Fruit fly (Drosophila melanogaster): ENCODE measurements around the gene Keap1.

Gene Keap1

dm6 chr3R:17078961-17079858 is 535 bp downstream of the Keap1 start (continued):
- TF ChIP-seq chinmo (GFP tag; IDR thresholded peaks at IDR 0.05; ENCODE audit: partially characterized antibody) (0 out of 4 replicates have a peak, but pooled peaks have one; percentile 56), bsh (GFP tag; optimal IDR thresholded peaks at IDR 0.05) (peak in 1 of 2 experiments; percentile 37), CG10147 (GFP tag; optimal IDR thresholded peaks at IDR 0.05) (no peak), C15 (GFP tag; IDR thresholded peaks at IDR 0.05) (no peak), Neu2 (GFP tag; optimal IDR thresholded peaks at IDR 0.05; ENCODE audit: borderline replicate concordance) (no peak), Bdp1 (GFP tag; optimal IDR thresholded peaks at IDR 0.05) (no peak), wek (GFP tag; optimal IDR thresholded peaks at IDR 0.05) (peak; percentile 73), Nf-YA (GFP tag; IDR thresholded peaks at IDR 0.05) (no peak), ftz-f1 (GFP tag; optimal IDR thresholded peaks at IDR 0.05) (peak; percentile 56), twi (tag; optimal IDR thresholded peaks at IDR 0.05) (peak; percentile 95), CoRest (tag; optimal IDR thresholded peaks at IDR 0.05) (peak; percentile 32), Atf6 (GFP tag; IDR thresholded peaks at IDR 0.05) (peak; percentile 40; the same call in 1 of the 2 replicates), so (GFP tag; IDR thresholded peaks at IDR 0.05) (0 out of 3 replicates have a peak, but pooled peaks have one; percentile 8), tll (GFP tag; optimal IDR thresholded peaks at IDR 0.05) (peak in 1 of 2 experiments; percentile 59), CG12769 (tag; optimal IDR thresholded peaks at IDR 0.05) (peak; percentile 69), MTF-1 (GFP tag; optimal IDR thresholded peaks at IDR 0.05; ENCODE audit: borderline replicate concordance) (peak; percentile 59), chm (GFP tag; IDR thresholded peaks at IDR 0.05) (peak; percentile 51; the same call in 1 of the 2 replicates), Trl (optimal IDR thresholded peaks at IDR 0.05) (peak in 1 of 2 experiments; percentile 14), Trl (GFP tag; optimal IDR thresholded peaks at IDR 0.05) (no peak), kni (GFP tag; optimal IDR thresholded peaks at IDR 0.05) (peak; percentile 86), prd (optimal IDR thresholded peaks at IDR 0.05) (no peak), prd (GFP tag; IDR thresholded peaks at IDR 0.05) (no peak), jing (GFP tag; optimal IDR thresholded peaks at IDR 0.05) (no peak), Taf1 (GFP tag; IDR thresholded peaks at IDR 0.05) (peak; percentile 21; the same call in 1 of the 2 replicates), Nf-YC (tag; optimal IDR thresholded peaks at IDR 0.05) (no peak), CG12219 (GFP tag; optimal IDR thresholded peaks at IDR 0.05) (peak; percentile 67), Aef1 (GFP tag; IDR thresholded peaks at IDR 0.05) (no peak), Drgx (GFP tag; IDR thresholded peaks at IDR 0.05) (peak; percentile 21; the same call in 1 of the 2 replicates), CrebB (tag; optimal IDR thresholded peaks at IDR 0.05) (peak; percentile 68), lola (GFP tag; optimal IDR thresholded peaks at IDR 0.05) (peak in 1 of 3 experiments; percentile 18), PHDP (tag; optimal IDR thresholded peaks at IDR 0.05) (no peak), CG2678 (tag; optimal IDR thresholded peaks at IDR 0.05) (no peak), CG2199 (GFP tag; IDR thresholded peaks at IDR 0.05) (0 out of 3 replicates have a peak, but pooled peaks have one; percentile 59), CG6683 (GFP tag; optimal IDR thresholded peaks at IDR 0.05) (peak; percentile 3), pfk (GFP tag; optimal IDR thresholded peaks at IDR 0.05) (peak; percentile 5), schlank (tag; optimal IDR thresholded peaks at IDR 0.05) (peak; percentile 25), CG34422 (GFP tag; IDR thresholded peaks at IDR 0.05) (peak; percentile 57; the same call in 1 of the 3 replicates), knrl (GFP tag; IDR thresholded peaks at IDR 0.05; ENCODE audit: partially characterized antibody) (no peak), HLHmδ (GFP tag; optimal IDR thresholded peaks at IDR 0.05) (peak; percentile 98), CG10543 (GFP tag; optimal IDR thresholded peaks at IDR 0.05) (peak; percentile 32), CG12391 (tag; optimal IDR thresholded peaks at IDR 0.05) (no peak), CG1233 (GFP tag; optimal IDR thresholded peaks at IDR 0.05) (peak; percentile 20), peb (GFP tag; IDR thresholded peaks at IDR 0.05) (no peak), CG6175 (GFP tag; IDR thresholded peaks at IDR 0.05) (no peak), gce (GFP tag; IDR thresholded peaks at IDR 0.05) (0 out of 3 replicates have a peak, but pooled peaks have one; percentile 47), Meics (GFP tag; optimal IDR thresholded peaks at IDR 0.05) (peak; percentile 42), CG4617 (GFP tag; optimal IDR thresholded peaks at IDR 0.05; ENCODE audit: borderline replicate concordance) (no peak)

Data from whole organism, embryonic.